Worm (Caenorhabditis elegans): ENCODE data around the gene nap-1.
"Not testable (repeated sequence)": the region's sequence is repeated elsewhere in the genome, so short reads cannot be mapped to it uniquely, and the experiment has no call there.

The nap-1 gene

DNA sequence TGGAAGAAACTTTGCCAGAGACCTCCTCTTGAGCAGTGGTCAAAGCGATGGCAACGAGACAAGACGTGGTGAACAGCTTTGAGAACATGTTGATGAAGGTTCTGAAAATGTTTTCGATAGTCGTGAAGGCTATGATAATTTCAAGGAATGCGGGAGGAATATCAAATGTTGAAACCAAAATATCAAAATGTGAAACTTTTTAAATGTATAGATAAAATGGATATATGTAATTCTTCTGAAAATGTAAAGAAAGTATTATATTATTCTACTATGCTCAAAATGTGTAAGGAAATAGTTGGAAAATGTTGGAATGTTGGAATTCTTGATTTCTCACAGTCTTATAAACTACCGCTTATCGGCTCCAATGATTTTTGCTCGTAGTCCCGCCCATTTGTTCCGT, 10.0 kb downstream of the nap-1 start, which contains the start of gene D2096.6:
Gene D2096.6 (minus strand): TSS at position 101 of the 400 bp plus-strand sequence.
- TF ChIP-seq unc-62 (GFP tag; optimal IDR thresholded peaks at IDR 0.05) = no peak

DNA sequence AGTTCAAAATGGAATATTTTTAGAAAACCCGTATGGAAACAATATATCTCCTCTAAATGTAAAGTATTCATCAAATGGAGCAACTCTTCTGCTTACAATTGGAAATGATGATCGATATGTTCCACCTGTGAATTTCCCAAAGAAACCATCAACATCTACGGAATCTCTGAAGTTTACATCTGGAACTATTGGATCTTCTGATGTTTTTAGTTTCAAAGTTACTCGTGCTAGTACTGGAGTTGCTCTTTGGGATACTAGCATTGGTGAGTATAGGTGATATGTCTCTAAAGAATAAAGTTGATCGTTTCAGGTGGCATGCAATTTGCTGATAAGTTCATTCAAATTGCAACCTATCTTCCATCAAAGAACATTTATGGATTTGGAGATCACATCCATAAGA, 11.2 kb downstream of the nap-1 start:
- no peak for TF ChIP-seq unc-62 (GFP tag; optimal IDR thresholded peaks at IDR 0.05)

DNA sequence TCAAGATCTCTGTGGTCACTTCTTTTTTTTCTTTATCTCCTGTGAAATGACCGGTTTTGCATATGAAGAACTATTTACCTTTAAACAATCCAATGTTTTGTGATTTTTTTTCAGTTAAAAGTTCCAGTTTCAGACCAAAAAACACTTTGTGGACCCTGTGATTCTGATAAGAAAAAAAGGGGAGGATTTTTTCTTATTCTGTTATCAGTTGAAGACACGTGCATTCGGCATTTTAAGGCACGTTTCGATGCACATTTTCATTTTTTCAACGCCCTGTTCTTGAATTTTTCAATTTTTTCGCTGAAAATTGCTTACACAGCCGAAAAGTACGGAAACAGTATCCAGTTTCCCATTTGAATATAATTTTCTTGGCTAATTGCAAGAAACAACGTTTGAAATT, 12.8 kb downstream of the nap-1 start, which contains the start of gene aagr-1:
Gene aagr-1 (plus strand): TSS at position 227 of the 400 bp plus-strand sequence.
- no peak for TF ChIP-seq unc-62 (GFP tag; optimal IDR thresholded peaks at IDR 0.05)

DNA sequence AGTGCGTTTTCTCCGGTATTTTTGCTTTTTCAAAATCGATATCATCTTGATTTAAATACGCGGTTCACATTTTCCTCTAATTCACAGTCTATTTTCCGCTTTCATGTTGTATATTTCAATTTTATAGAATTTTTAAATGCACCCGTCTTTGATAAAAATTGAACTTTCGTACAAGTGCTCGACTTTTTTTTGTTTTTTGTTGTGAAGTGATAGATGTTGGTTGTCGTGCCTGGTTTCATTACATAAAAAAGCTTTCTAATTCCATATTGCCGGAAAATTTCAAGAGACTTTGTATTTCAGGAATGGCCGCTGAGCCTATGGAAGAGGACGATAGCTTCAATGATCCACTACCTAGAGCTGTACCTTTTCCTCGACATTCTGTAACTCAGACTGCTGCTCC, 16.0 kb downstream of the nap-1 start, which contains the start of gene D2096.12:
Gene D2096.12 (plus strand): TSS at position 301 of the 400 bp plus-strand sequence.
- TF ChIP-seq unc-62 (GFP tag; optimal IDR thresholded peaks at IDR 0.05) = no peak

DNA sequence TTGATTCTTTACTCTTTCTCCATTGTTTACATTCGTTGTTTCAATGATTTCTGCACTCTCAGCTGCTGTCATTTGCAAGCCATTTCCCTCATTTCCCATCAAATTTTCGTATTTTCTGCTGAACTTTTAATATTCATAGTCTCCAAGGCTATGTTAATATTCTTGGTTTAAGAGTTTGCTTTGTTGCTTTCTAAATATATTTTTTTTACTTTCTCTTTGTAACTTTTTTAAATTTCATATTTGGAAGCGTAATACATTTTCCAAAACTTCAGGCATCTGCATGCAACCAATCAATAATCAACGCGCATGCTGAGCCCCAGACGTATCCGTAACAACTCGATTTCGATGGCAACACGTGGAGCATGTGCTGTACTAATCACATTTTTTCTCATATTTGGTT, 18.3 kb downstream of the nap-1 start, which contains the start of gene sqv-1:
Gene sqv-1 (plus strand): TSS at position 301 of the 400 bp plus-strand sequence.
- no peak for TF ChIP-seq unc-62 (GFP tag; optimal IDR thresholded peaks at IDR 0.05)

DNA sequence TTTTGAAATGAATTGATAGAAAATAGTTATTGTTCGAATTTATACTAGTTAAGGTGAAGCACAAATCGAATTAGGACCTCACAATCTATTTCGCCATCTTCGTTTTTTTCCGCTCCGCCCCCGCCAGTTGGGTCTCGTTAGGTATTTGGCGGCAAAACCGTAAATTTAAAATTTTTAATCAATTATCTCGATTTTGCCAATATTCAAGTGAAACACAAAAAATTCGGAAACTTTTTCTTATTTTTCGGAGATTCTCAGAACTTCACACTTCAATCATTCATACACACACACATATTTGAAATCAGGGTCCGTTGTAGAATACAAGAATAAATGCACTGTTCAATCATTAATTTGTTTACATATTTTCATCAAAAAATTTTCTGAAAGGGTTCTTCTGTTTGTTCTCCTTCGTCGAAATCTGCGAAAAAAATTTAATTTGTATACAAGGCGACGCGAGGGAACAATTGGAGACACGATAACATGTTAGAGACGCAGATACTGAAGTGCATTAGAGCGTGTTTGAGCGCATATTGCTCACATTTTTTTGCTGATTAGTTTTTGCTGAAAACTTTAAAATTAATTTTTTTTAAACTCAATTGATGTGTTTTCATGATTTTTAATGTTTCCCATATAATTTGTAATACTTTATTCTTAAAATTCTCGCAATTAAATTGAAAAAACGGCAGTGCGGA, 19.3 kb downstream of the nap-1 start, which contains the start of gene D2096.5:
Gene D2096.5 (minus strand): TSS at position 51 of the 692 bp plus-strand sequence.
- no peak for TF ChIP-seq unc-62 (GFP tag; optimal IDR thresholded peaks at IDR 0.05)

DNA sequence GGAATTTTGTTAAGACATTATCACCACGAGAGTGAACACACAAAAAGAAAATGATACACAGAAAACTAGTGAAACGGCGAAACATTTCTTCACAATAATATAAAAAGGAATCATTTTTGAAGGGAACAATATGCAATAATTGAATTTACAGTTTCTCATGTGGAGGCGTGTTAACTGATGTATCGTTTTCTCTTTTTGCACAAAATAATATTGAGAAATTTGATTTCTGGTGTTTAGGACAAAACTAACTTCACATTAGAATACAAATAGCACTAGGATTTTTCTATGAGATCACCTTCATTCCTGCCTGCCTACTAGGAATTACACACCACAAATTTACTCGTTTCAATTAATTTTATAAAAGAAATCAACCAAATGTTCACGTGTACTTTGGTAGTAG, 20.6 kb downstream of the nap-1 start, which contains the start of gene D2096.13:
Gene D2096.13 (minus strand): TSS at position 101 of the 400 bp plus-strand sequence.
- no peak for TF ChIP-seq unc-62 (GFP tag; optimal IDR thresholded peaks at IDR 0.05)

DNA sequence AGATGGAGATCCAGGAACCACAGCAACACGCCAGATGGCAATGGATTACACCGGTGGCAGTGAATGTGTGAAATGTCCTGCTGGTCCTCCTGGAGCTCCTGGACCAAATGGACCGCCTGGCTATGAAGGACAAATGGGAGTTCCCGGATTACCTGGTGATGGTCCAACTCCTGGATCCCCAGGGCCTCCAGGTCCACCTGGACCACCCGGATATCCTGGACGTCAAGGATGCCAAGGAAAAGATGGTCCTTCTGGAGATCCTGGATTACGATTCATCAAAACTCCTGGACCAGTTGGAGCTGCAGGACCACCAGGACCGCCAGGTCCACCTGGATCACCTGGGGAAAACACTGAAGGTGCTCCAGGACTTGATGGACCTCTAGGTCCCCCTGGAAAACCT, 21.8 kb downstream of the nap-1 start:
- TF ChIP-seq unc-62 (GFP tag; optimal IDR thresholded peaks at IDR 0.05) = no peak

DNA sequence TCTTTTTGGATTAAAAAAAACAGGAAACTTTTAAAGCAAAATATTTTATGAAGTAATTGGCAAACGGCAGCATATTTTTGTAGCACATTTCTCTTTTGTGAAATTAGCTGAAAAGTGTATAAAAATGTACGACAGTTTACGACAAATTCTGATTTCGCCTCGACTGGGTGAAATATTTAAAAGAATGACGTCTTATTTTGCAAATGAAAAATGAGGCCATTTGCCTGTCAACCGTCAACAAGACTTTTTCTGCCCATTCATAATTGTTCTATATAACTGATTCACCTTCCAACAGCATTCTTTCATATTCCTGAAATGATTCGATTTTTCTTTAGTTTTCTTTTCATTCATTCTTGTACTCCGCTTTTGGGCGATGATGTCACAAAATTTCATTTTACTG, 23.5 kb downstream of the nap-1 start, which contains the start of the genes F17E9.2 and col-116:
Gene F17E9.2 (plus strand): TSS at position 301 of the 400 bp plus-strand sequence.
Gene col-116 (plus strand): TSS at position 315 of the 400 bp plus-strand sequence.
- TF ChIP-seq unc-62 (GFP tag; optimal IDR thresholded peaks at IDR 0.05) = no peak

DNA sequence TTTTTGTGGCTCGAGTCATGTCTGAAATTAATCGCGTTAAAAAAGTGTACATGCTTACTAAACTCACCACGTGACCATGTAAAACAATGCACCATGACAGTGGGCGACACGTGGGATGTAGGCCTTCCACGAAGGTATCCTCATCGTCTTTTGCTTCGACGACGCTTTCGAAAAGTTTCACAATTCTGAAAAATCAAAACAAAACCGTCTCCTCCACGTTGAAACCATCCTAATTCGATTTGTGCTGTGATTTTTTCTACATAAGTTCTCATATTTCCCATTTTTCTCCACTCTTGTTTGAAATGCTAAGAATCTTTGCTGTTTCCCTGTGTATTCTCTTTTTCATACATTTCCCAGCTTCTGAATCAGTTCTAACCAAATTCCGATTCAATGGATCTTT, 24.5 kb downstream of the nap-1 start, which contains the start of gene F17E9.3:
Gene F17E9.3 (plus strand): TSS at position 301 of the 400 bp plus-strand sequence.
- TF ChIP-seq unc-62 (GFP tag; optimal IDR thresholded peaks at IDR 0.05) = no peak

DNA sequence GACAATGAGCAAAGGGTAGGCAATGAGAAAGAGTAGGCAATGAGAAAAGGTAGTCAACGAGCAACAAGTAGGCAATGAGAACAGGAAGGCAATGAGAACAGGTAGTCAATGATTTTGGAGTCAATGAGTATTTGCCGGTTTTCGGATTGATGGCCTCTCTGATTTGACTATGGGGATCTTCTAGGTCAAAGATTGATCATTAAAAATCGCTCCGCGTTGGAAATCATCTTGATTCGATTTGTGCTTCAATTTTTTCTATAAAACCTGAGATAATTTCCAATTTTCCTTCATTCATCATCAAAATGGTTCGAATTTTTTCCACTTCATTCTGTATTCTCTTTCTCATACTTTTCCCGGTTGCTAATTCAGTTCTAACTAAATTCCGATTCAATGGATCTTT, 27.1 kb downstream of the nap-1 start, which contains the start of gene F17E9.16:
Gene F17E9.16 (plus strand): TSS at position 301 of the 400 bp plus-strand sequence.
- not testable (repeated sequence) for TF ChIP-seq unc-62 (GFP tag; optimal IDR thresholded peaks at IDR 0.05)

DNA sequence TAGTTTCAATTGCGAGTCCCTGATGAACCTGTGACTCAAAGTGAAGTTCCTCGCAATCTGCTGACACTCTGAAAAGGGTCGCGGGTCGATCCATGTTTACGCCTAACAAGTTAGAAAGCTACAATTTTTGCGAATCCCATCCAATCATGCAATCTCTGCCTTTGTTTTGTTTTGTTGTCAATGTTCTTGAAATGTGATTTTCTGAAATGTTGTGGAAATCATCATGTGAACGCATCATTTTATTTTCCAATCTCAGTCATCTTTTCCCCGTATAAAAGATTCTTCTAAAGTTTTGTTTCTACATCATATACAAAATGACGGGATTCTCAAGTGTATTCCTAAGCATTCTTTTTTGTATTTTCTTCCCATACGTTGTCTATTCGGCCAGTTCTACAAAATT, 31.0 kb downstream of the nap-1 start, which contains the start of gene F17E9.4:
Gene F17E9.4 (plus strand): TSS at position 301 of the 400 bp plus-strand sequence.
- no peak for TF ChIP-seq unc-62 (GFP tag; optimal IDR thresholded peaks at IDR 0.05)

DNA sequence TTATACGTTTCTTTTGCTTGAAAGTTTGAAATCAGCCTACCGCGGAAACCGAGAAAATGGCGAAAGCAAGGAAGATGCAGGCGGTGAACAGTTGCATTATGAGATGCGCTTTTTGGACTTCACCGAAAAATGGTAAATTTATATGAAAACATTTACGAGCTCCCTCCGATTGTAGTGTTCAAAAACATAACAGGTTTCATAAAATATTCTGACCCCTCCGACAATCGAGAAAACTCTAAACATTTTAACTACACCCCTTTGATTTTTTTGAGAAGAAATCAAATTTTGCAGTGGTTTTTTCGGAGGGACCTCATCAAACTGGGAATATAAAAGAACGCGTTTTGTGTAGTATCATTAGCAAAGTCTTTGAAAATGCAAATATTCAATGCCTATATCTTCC, 32.1 kb downstream of the nap-1 start, which contains the start of the genes F17E9.18 and F17E9.15:
Gene F17E9.18 (minus strand): TSS at position 101 of the 400 bp plus-strand sequence.
Gene F17E9.15 (plus strand): TSS at position 368 of the 400 bp plus-strand sequence.
- TF ChIP-seq unc-62 (GFP tag; optimal IDR thresholded peaks at IDR 0.05) = no peak

DNA sequence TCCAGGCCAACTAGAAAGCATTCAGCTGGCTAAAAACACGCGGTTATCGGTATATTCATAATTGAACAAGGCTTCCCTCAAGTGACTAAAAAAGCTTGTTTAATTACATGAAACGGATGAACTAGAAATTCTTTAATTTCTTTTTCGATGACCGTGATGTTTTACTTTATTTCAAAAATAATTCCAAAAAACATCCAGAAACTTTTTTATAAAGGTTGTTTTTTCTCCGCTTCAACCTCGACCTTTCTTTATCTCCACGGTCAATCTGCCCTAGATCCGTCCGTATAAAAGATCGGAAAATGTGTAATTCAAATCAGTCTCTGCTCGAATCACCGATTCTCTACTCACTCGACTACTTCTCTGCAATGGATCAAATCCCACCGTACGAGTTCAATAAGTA, 33.6 kb downstream of the nap-1 start, which contains the start of gene F17E9.5:
Gene F17E9.5 (plus strand): TSS at position 301 of the 400 bp plus-strand sequence.
- TF ChIP-seq unc-62 (GFP tag; optimal IDR thresholded peaks at IDR 0.05) = no peak

DNA sequence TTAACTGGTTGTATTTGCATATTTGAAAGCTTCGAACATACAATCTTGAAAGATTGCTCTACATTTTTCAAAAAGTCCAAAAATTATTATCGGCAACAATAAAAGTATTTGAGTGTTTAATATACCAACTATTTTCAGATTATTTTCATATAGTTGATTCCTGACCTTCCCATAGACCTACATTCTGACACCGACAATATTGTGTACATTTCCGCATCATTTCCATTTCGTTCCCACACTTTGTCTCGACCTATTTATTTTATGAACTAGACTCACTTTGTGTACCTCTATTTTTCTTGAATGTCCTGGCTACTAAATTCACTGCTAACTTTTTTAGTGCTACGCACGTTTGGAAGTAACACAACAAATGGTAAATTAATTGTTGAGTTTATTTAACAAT, 36.7 kb downstream of the nap-1 start, which contains the start of gene lgc-5:
Gene lgc-5 (plus strand): TSS at position 301 of the 400 bp plus-strand sequence.
- TF ChIP-seq unc-62 (GFP tag; optimal IDR thresholded peaks at IDR 0.05) = no peak

DNA sequence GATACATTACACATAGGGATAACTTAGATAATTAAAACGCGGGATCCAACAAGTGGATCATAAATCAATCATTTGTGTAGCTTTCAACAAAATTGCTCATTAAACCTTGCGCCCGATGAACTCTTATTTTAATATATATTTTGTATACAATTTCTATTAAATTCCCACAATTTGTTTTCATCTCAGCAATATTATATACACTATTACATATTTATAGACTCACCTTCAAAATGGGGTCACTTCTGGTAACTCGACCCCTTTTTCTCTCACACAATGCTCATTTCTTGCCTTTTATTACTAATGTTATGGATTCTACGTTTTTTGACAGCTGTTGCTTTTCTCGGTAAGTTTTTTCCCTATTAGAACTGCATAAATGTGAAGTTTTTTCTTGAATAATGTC, 39.5 kb downstream of the nap-1 start, which contains the start of gene lgc-6:
Gene lgc-6 (plus strand): TSS at position 301 of the 400 bp plus-strand sequence.
- TF ChIP-seq unc-62 (GFP tag; optimal IDR thresholded peaks at IDR 0.05) = no peak
